Fruit fly (Drosophila melanogaster): ENCODE results near the gene Hmu.
A peak's percentile ranks its signal among the peaks of the same experiment; 100 is the strongest.

The Hmu gene

DNA sequence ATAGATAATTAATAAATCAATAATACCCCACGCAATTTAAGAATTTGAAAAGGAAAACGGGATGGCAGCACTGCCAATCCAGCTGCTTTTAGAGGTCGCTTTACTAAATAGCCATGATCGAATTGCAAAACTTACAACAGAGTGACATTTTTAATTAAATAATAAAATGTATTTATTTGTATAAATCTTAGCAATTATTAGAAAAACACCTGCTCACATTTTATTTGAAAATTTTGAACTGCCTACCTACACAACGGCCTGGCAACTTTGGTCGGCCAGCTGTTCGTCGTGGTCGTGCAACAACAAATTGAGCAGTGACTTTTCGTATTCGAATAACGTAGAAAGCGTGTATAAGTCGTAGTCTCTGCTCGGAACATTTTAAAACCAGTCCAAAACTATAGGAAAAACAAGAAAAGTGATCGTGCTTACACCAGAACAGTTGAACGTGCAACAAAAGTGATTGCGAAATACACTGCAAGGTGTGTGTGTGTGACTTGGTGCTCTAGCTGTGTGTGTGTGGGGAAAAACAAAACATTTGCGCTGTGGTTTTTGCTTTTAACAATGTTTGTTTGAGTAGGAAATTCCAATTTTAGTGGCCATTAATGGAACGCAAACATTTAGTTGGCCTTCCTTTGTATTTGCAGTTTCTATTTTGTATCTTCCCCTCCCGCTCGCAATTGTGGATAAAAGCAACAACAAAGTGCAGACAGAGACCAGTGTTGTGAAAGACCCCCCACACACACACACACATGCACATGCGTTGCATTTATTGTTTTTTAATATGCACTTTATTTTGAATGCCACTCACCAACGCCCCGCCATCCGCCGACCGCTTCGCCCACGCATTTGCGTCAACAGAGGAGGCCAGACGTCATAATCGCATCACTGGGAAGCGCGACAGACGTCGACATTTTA is 13.8 kb upstream of the Hmu start, which contains the start of gene CG5938 (continued):
- TF ChIP-seq scrt (GFP tag; optimal IDR thresholded peaks at IDR 0.05), result peak; percentile 13
- TF ChIP-seq tup (GFP tag; optimal IDR thresholded peaks at IDR 0.05), result peak; percentile 1
- TF ChIP-seq bsh (GFP tag; optimal IDR thresholded peaks at IDR 0.05), result peak in 1 of 2 experiments; percentile 23
- peak; percentile 13 for TF ChIP-seq CG13894 (tag; optimal IDR thresholded peaks at IDR 0.05)
- no peak for TF ChIP-seq CG1647 (GFP tag; optimal IDR thresholded peaks at IDR 0.05)
- peak; percentile 34 for TF ChIP-seq zen (tag; optimal IDR thresholded peaks at IDR 0.05)
- TF ChIP-seq crc (GFP tag; optimal IDR thresholded peaks at IDR 0.05), result no peak
- peak; percentile 20 for TF ChIP-seq CG2120 (GFP tag; optimal IDR thresholded peaks at IDR 0.05)
- no peak for TF ChIP-seq Atf-2 (GFP tag; optimal IDR thresholded peaks at IDR 0.05)
- peak; percentile 25 for TF ChIP-seq BEAF-32 (GFP tag; optimal IDR thresholded peaks at IDR 0.05)
- no peak for TF ChIP-seq gcm2 (GFP tag; optimal IDR thresholded peaks at IDR 0.05)
- peak; percentile 48; the same call in 2 of the 3 replicates for TF ChIP-seq Aef1 (GFP tag; IDR thresholded peaks at IDR 0.05)
- TF ChIP-seq mam (GFP tag; optimal IDR thresholded peaks at IDR 0.05), result no peak
- peak; percentile 55 for TF ChIP-seq H2.0 (GFP tag; IDR thresholded peaks at IDR 0.05)
- TF ChIP-seq HHEX (GFP tag; optimal IDR thresholded peaks at IDR 0.05), result peak; percentile 0
- TF ChIP-seq CG10267 (tag; optimal IDR thresholded peaks at IDR 0.05), result peak; percentile 79
- TF ChIP-seq CG11504 (tag; optimal IDR thresholded peaks at IDR 0.05), result peak; percentile 50
- peak; percentile 38; the same call in 2 of the 3 replicates for TF ChIP-seq CG34224 (GFP tag; IDR thresholded peaks at IDR 0.05; ENCODE audit: partially characterized antibody)
- peak; percentile 47 for TF ChIP-seq NfI (GFP tag; optimal IDR thresholded peaks at IDR 0.05)
- TF ChIP-seq Ets65A (GFP tag), result peak; percentile 70
- TF ChIP-seq Side (GFP tag; optimal IDR thresholded peaks at IDR 0.05), result no peak
- TF ChIP-seq lola (GFP tag; optimal IDR thresholded peaks at IDR 0.05), result peak in 1 of 3 experiments; percentile 20
- peak in 1 of 2 experiments; percentile 77 for TF ChIP-seq Pdp1 (GFP tag; optimal IDR thresholded peaks at IDR 0.05)
- peak; percentile 8 for TF ChIP-seq CG34376 (GFP tag; optimal IDR thresholded peaks at IDR 0.05)
- no peak for TF ChIP-seq CG12219 (GFP tag; optimal IDR thresholded peaks at IDR 0.05)
- TF ChIP-seq pzg (GFP tag; optimal IDR thresholded peaks at IDR 0.05), result peak; percentile 32
- peak; percentile 36 for TF ChIP-seq CG18262 (tag; optimal IDR thresholded peaks at IDR 0.05)
- TF ChIP-seq CG15479 (GFP tag; optimal IDR thresholded peaks at IDR 0.05), result peak; percentile 53
- TF ChIP-seq Fer1 (GFP tag; optimal IDR thresholded peaks at IDR 0.05), result peak; percentile 22
- TF ChIP-seq phol (tag; optimal IDR thresholded peaks at IDR 0.05), result peak; percentile 38
- TF ChIP-seq CG12155 (GFP tag; optimal IDR thresholded peaks at IDR 0.05), result peak; percentile 6
- no peak for TF ChIP-seq CG8089 (GFP tag; optimal IDR thresholded peaks at IDR 0.05)
- no peak for TF ChIP-seq Dip2 (GFP tag; IDR thresholded peaks at IDR 0.05)
- TF ChIP-seq CG6175 (GFP tag; IDR thresholded peaks at IDR 0.05), result no peak
- 0 out of 2 replicates have a peak, but pooled peaks have one; percentile 29 for TF ChIP-seq CG14441 (GFP tag; IDR thresholded peaks at IDR 0.05)
- peak; percentile 48 for TF ChIP-seq CG15269 (tag; optimal IDR thresholded peaks at IDR 0.05)
- TF ChIP-seq Jarid2 (GFP tag; optimal IDR thresholded peaks at IDR 0.05), result no peak
- TF ChIP-seq PHDP (tag; optimal IDR thresholded peaks at IDR 0.05), result peak; percentile 14
- 0 out of 3 replicates have a peak, but pooled peaks have one; percentile 27 for TF ChIP-seq Dbx (GFP tag; IDR thresholded peaks at IDR 0.05)
- TF ChIP-seq CG15601 (tag; optimal IDR thresholded peaks at IDR 0.05), result peak; percentile 19
- no peak for TF ChIP-seq ato (GFP tag; IDR thresholded peaks at IDR 0.05; ENCODE audit: partially characterized antibody)
- peak; percentile 39 for TF ChIP-seq CG2116 (GFP tag; optimal IDR thresholded peaks at IDR 0.05)
- TF ChIP-seq sqz (GFP tag; optimal IDR thresholded peaks at IDR 0.05), result no peak
- TF ChIP-seq sna (GFP tag; IDR thresholded peaks at IDR 0.05; ENCODE audit: partially characterized antibody), result no peak
- TF ChIP-seq CG8478 (optimal IDR thresholded peaks at IDR 0.05), result peak; percentile 4
- TF ChIP-seq CG31441 (GFP tag; IDR thresholded peaks at IDR 0.05), result peak; percentile 50; the same call in 1 of the 2 replicates
- TF ChIP-seq CG18476 (GFP tag; optimal IDR thresholded peaks at IDR 0.05), result peak; percentile 19

Measured in whole organism, embryonic.